Worm (Caenorhabditis elegans) whole organism, L4 larva: ENCODE measurements around the gene hum-5.

ENCODE experiments used
- D1046.2 ChIP-seq: fragments of 200-800 bp; sonication (Bioruptor generic); IDR thresholded peaks from 2 replicates; pipeline ENCODE4 v1.3.6; 2022; ENCODE audit warnings: missing genetic modification characterization, missing compliant biosample characterization
- F10B5.3 ChIP-seq: sonication (generic microtip); optimal IDR thresholded peaks from 2 replicates; lab custom pipeline; 2016; ENCODE audit warnings: mild to moderate bottlenecking, missing genetic modification characterization, missing compliant biosample characterization
- R02D3.7 ChIP-seq: fragments of 150-350 bp; sonication (generic microtip); optimal IDR thresholded peaks from 3 replicates; lab custom pipeline; 2014; ENCODE audit warnings: missing biosample characterization, missing genetic modification characterization
- T26A8.4 ChIP-seq: fragments of 200-800 bp; sonication (Bioruptor generic); IDR thresholded peaks from 2 replicates; pipeline ENCODE4 v1.3.6; 2022; ENCODE audit warnings: missing genetic modification characterization, missing compliant biosample characterization
- Y48G9A.11 ChIP-seq: fragments of 200-800 bp; sonication (Bioruptor generic); IDR thresholded peaks from 2 replicates; pipeline ENCODE4 v1.3.6; 2022; ENCODE audit warnings: missing genetic modification reagents, missing genetic modification characterization, missing compliant biosample characterization
- Y5F2A.4 ChIP-seq: fragments of 200-800 bp; sonication (Bioruptor generic); optimal IDR thresholded peaks from 2 replicates; lab custom pipeline; 2018; ENCODE audit warnings: mild to moderate bottlenecking, missing genetic modification characterization, missing compliant biosample characterization
- attf-4 ChIP-seq: sonication (generic microtip); optimal IDR thresholded peaks from 3 replicates; lab custom pipeline; 2017; ENCODE audit warnings: missing biosample characterization, missing genetic modification characterization
- ceh-20 ChIP-seq: fragments of 200-800 bp; sonication (Bioruptor generic); IDR thresholded peaks from 2 replicates; pipeline ENCODE4 v1.3.6; 2022; ENCODE audit warnings: missing genetic modification reagents, missing genetic modification characterization, missing compliant biosample characterization
- ceh-32 ChIP-seq: sonication (generic microtip); optimal IDR thresholded peaks from 2 replicates; lab custom pipeline; 2016; ENCODE audit warnings: mild to moderate bottlenecking, missing genetic modification characterization, missing compliant biosample characterization; ENCODE audit not compliant: poor library complexity
- ces-1 ChIP-seq: fragments of 150-350 bp; sonication (generic microtip); optimal IDR thresholded peaks from 4 replicates; lab custom pipeline; 2014; ENCODE audit warnings: missing biosample characterization, missing genetic modification reagents, missing genetic modification characterization
- cey-2 ChIP-seq: sonication (generic microtip); optimal IDR thresholded peaks from 3 replicates; lab custom pipeline; 2017; ENCODE audit warnings: missing genetic modification characterization, mild to moderate bottlenecking, missing compliant biosample characterization, antibody characterized with exemption, borderline replicate concordance; ENCODE audit not compliant: insufficient read depth
- dpl-1 ChIP-seq: fragments of 150-350 bp; optimal IDR thresholded peaks from 2 replicates; lab custom pipeline; 2014; ENCODE audit warnings: missing biosample characterization, missing genetic modification reagents, missing genetic modification characterization
- egl-27 ChIP-seq: sonication (generic microtip); optimal IDR thresholded peaks from 3 replicates; lab custom pipeline; 2017; ENCODE audit warnings: missing biosample characterization, missing genetic modification reagents, missing genetic modification characterization
- egl-43 ChIP-seq: fragments of 200-800 bp; sonication (Bioruptor generic); IDR thresholded peaks from 2 replicates; pipeline ENCODE4 v1.3.6; 2022; ENCODE audit warnings: missing genetic modification reagents, missing genetic modification characterization, missing compliant biosample characterization
- fos-1 ChIP-seq: fragments of 150-350 bp; optimal IDR thresholded peaks from 2 replicates; lab custom pipeline; 2014; ENCODE audit warnings: missing biosample characterization, missing genetic modification characterization
- hlh-30 ChIP-seq: sonication (generic microtip); optimal IDR thresholded peaks from 2 replicates; lab custom pipeline; 2017; ENCODE audit warnings: antibody characterized with exemption, mild to moderate bottlenecking, missing genetic modification characterization, missing compliant biosample characterization; ENCODE audit not compliant: insufficient read depth
- lin-1 ChIP-seq: fragments of 200-800 bp; sonication (Bioruptor generic); IDR thresholded peaks from 2 replicates; pipeline ENCODE4 v1.3.6; 2022; ENCODE audit warnings: missing genetic modification reagents, missing genetic modification characterization, missing compliant biosample characterization
- mep-1 ChIP-seq: fragments of 150-350 bp; sonication (generic microtip); optimal IDR thresholded peaks from 3 replicates; lab custom pipeline; 2014; ENCODE audit warnings: missing biosample characterization, missing genetic modification characterization
- nhr-102 ChIP-seq: sonication (generic microtip); optimal IDR thresholded peaks from 2 replicates; lab custom pipeline; 2016; ENCODE audit warnings: mild to moderate bottlenecking, missing genetic modification characterization, moderate library complexity, missing compliant biosample characterization
- nhr-237 ChIP-seq: sonication (generic microtip); optimal IDR thresholded peaks from 2 replicates; lab custom pipeline; 2017; ENCODE audit warnings: missing biosample characterization, missing genetic modification characterization
- nhr-28 ChIP-seq: fragments of 150-350 bp; optimal IDR thresholded peaks from 2 replicates; lab custom pipeline; 2014; ENCODE audit warnings: missing biosample characterization, missing genetic modification characterization
- nhr-41 ChIP-seq: fragments of 200-800 bp; sonication (Bioruptor generic); IDR thresholded peaks from 2 replicates; pipeline ENCODE4 v1.3.6; 2022; ENCODE audit warnings: missing genetic modification reagents, missing genetic modification characterization, missing compliant biosample characterization
- nhr-48 ChIP-seq: sonication (generic microtip); optimal IDR thresholded peaks from 2 replicates; lab custom pipeline; 2016; ENCODE audit warnings: mild to moderate bottlenecking, missing genetic modification characterization, missing compliant biosample characterization
- nhr-77 ChIP-seq: fragments of 150-350 bp; optimal IDR thresholded peaks from 2 replicates; lab custom pipeline; 2014; ENCODE audit warnings: missing biosample characterization, missing genetic modification characterization
- pha-4 ChIP-seq, 2 experiments: fragments of 150-350 bp in 1 of 2; fragments of 200-800 bp in 1 of 2; sonication (Bioruptor generic) in 1 of 2; IDR thresholded peaks in 1 of 2; optimal IDR thresholded peaks in 1 of 2; 2 replicates each; pipeline versions ENCODE4 v1.3.6 to Lab custom; 2014 to 2022; ENCODE audit warnings: missing genetic modification characterization in 2 of 2, missing genetic modification reagents in 2 of 2, missing biosample characterization in 1 of 2, missing compliant biosample characterization in 1 of 2
- pqm-1 ChIP-seq: sonication (generic microtip); optimal IDR thresholded peaks from 2 replicates; lab custom pipeline; 2017; ENCODE audit warnings: missing biosample characterization, missing genetic modification characterization
- saeg-2 ChIP-seq: fragments of 200-800 bp; sonication (Bioruptor generic); IDR thresholded peaks from 2 replicates; pipeline ENCODE4 v1.3.6; 2022; ENCODE audit warnings: missing genetic modification reagents, missing genetic modification characterization, missing compliant biosample characterization
- sdz-12 ChIP-seq: fragments of 200-800 bp; sonication (Bioruptor generic); optimal IDR thresholded peaks from 2 replicates; lab custom pipeline; 2018; ENCODE audit warnings: mild to moderate bottlenecking, missing genetic modification characterization, missing compliant biosample characterization
- set-16 ChIP-seq: fragments of 200-800 bp; sonication (Bioruptor generic); IDR thresholded peaks from 2 replicates; pipeline ENCODE4 v1.3.6; 2022; ENCODE audit warnings: missing genetic modification reagents, missing genetic modification characterization, missing compliant biosample characterization
- snpc-1.2 ChIP-seq: fragments of 200-800 bp; sonication (Bioruptor generic); IDR thresholded peaks from 2 replicates; pipeline ENCODE4 v1.3.6; 2022; ENCODE audit warnings: missing genetic modification reagents, missing genetic modification characterization, missing compliant biosample characterization
- snpc-4 ChIP-seq: fragments of 150-350 bp; optimal IDR thresholded peaks from 2 replicates; lab custom pipeline; 2014; ENCODE audit warnings: missing biosample characterization, missing genetic modification characterization
- spr-1 ChIP-seq: sonication (generic microtip); optimal IDR thresholded peaks from 2 replicates; lab custom pipeline; 2016; ENCODE audit warnings: mild to moderate bottlenecking, missing genetic modification characterization, missing compliant biosample characterization
- spr-3 ChIP-seq: fragments of 200-800 bp; sonication (Bioruptor generic); optimal IDR thresholded peaks from 2 replicates; lab custom pipeline; 2018; ENCODE audit warnings: mild to moderate bottlenecking, missing genetic modification characterization, missing compliant biosample characterization
- tra-1 ChIP-seq: fragments of 200-800 bp; sonication (Bioruptor generic); IDR thresholded peaks from 2 replicates; pipeline ENCODE4 v1.3.6; 2022; ENCODE audit warnings: missing genetic modification reagents, missing genetic modification characterization, missing compliant biosample characterization
- unc-62 ChIP-seq, 3 experiments: fragments of 150-350 bp in 1 of 3; sonication (generic microtip); optimal IDR thresholded peaks in 2 of 3; peaks in 1 of 3; 1 replicate in 1 of 3; 2 replicates in 2 of 3; lab custom pipeline; 2014 to 2017; ENCODE audit warnings: missing biosample characterization in 3 of 3, missing genetic modification characterization in 3 of 3, missing genetic modification reagents in 3 of 3, missing genotype in 1 of 3
- vab-7 ChIP-seq: fragments of 200-800 bp; sonication (Bioruptor generic); IDR thresholded peaks from 2 replicates; pipeline ENCODE4 v1.3.6; 2022; ENCODE audit warnings: missing genetic modification reagents, missing genetic modification characterization, missing compliant biosample characterization
- zag-1 ChIP-seq: fragments of 150-350 bp; optimal IDR thresholded peaks from 2 replicates; lab custom pipeline; 2014; ENCODE audit warnings: missing biosample characterization, missing genetic modification characterization
- ztf-11 ChIP-seq: fragments of 150-350 bp; optimal IDR thresholded peaks from 2 replicates; lab custom pipeline; 2014; ENCODE audit warnings: missing biosample characterization, missing genetic modification characterization

hum-5 gene

DNA sequence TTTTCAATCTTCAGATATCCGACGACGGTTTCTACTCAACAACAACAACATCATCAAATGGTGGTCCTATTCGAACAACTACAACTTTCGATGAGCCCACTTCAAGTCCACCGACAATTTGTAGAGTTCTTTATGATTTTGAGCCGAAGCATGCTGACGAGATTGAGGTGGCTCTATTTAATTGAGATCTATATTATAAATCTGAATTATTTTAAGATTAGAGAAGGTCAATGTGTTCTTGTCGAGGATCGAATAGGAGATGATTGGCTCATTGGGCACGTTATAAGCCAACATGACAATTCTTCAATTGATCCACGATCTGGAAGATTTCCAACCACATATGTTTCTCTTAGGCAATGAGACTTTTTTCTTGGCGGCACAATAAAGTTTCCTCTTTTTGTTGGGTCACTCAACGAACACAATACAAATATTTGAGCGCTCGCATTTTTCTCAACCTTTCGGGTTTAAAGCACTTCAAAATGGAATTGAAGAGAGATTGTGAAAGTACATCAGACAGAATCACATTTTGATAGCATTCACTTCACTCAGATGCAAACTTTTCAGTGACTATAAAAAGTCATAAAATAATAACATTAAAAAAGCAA, 21.2 kb downstream of the hum-5 start (continued):
- TF ChIP-seq saeg-2 (GFP tag; lab: Robert Waterston, UW) (no peak), nhr-237 (tag; lab: Kevin White, UChicago) (no peak), nhr-41 (no peak), mep-1 (tag; lab: Kevin White, UChicago) (peak; percentile 74), T26A8.4 (peak; percentile 66), set-16 (no peak), zag-1 (tag; lab: Kevin White, UChicago) (no peak), fos-1 (tag; lab: Kevin White, UChicago) (no peak), nhr-77 (tag; lab: Kevin White, UChicago) (no peak), F10B5.3 (tag; lab: Kevin White, UChicago) (no peak), attf-4 (no peak), spr-1 (tag; lab: Kevin White, UChicago) (peak; percentile 29), egl-43 (no peak), spr-3 (GFP tag; lab: Kevin White, UChicago) (peak; percentile 71), D1046.2 (GFP tag; lab: Robert Waterston, UW) (no peak), cey-2 (tag; lab: Kevin White, UChicago) (no peak), Y48G9A.11 (GFP tag; lab: Robert Waterston, UW) (peak; percentile 48; the same call in 1 of the 2 replicates), lin-1 (GFP tag; lab: Robert Waterston, UW) (peak; percentile 56), dpl-1 (GFP tag; lab: Kevin White, UChicago) (no peak), nhr-28 (tag; lab: Kevin White, UChicago) (no peak)

DNA sequence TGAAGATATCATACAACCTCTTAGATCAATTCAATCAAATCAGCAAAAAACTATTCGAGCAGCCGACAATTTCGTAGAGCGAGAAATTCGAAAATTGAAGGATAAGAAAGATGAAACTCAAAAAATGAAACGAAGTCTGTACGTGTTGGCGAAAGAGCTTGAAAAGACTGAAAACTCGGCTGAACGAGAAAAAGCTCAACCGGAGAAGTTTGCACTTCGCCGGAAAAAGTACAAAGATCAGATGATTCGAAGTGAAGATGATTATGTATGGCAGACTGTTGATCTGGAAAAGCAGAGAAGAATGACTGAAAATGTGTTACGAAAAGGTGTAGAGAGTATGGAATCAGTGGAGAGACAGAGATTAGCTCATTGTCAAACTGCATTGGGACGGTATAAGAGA, 23.6 kb downstream of the hum-5 start:
- TF ChIP-seq sdz-12 = no peak
- TF ChIP-seq snpc-1.2 (GFP tag; lab: Robert Waterston, UW) = no peak
- no peak for TF ChIP-seq ces-1 (GFP tag; lab: Kevin White, UChicago)
- TF ChIP-seq unc-62 (GFP tag; optimal IDR thresholded peaks at IDR 0.05 in 1 of 2; lab: Kevin White, UChicago) = peak in 1 of 2 experiments; percentile 95
- TF ChIP-seq unc-62 (tag; optimal IDR thresholded peaks at IDR 0.05; lab: Kevin White, UChicago) = no peak
- TF ChIP-seq egl-27 (tag; lab: Kevin White, UChicago) = no peak
- TF ChIP-seq hlh-30 (tag; lab: Kevin White, UChicago) = no peak
- no peak for TF ChIP-seq nhr-102
- TF ChIP-seq ceh-20 (GFP tag; lab: Robert Waterston, UW) = no peak
- TF ChIP-seq vab-7 (GFP tag; lab: Robert Waterston, UW) = no peak

DNA sequence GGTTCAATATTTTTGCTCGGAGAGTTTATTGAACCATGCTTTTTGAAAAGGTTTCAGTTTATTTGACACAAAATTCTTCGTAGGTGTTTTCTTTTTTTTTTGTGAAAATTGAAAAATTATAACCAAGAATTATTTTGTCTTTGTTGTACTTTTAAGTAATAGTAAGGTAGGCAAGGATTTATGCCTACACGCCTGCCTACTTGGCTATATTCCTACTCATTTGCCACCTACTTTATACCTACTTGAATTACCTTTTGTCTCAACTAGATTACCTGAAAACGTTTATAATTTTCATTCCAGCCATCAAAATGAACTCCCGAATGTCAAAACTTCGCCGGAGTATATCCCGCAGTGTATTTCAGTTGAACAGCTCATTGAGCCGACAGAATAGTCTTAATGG, 24.6 kb downstream of the hum-5 start, which contains the start of gene C36E8.4:
C36E8.4 (plus strand) TSS at position 301 of the 400 bp plus-strand sequence.
- TF ChIP-seq nhr-48 = no peak
- no peak for TF ChIP-seq cey-2 (tag; lab: Kevin White, UChicago)
- no peak for TF ChIP-seq R02D3.7 (tag; lab: Kevin White, UChicago)
- TF ChIP-seq spr-1 (tag; lab: Kevin White, UChicago) = no peak
- no peak for TF ChIP-seq ztf-11 (tag; lab: Kevin White, UChicago)
- no peak for TF ChIP-seq pha-4 (GFP tag; IDR thresholded peaks at IDR 0.05; lab: Robert Waterston, UW)
- TF ChIP-seq pha-4 (tag; optimal IDR thresholded peaks at IDR 0.05; lab: Kevin White, UChicago) = no peak
- TF ChIP-seq T26A8.4 = no peak
- no peak for TF ChIP-seq spr-3 (GFP tag; lab: Kevin White, UChicago)
- TF ChIP-seq Y5F2A.4 (GFP tag; lab: Kevin White, UChicago) = no peak
- TF ChIP-seq pqm-1 = no peak
- TF ChIP-seq ceh-32 (tag; lab: Kevin White, UChicago) = no peak
- no peak for TF ChIP-seq tra-1
- TF ChIP-seq snpc-4 (tag; lab: Kevin White, UChicago) = no peak
- TF ChIP-seq, all 104 proteins: peak for 0
